Worm (Caenorhabditis elegans) whole organism, early embryonic: ENCODE results near the gene F07A11.5.

Experiments used
- B0310.2 ChIP-seq: sonication (generic microtip); optimal IDR thresholded peaks from 2 replicates; lab custom pipeline; 2016; ENCODE audit warnings: mild to moderate bottlenecking, missing genetic modification characterization, missing compliant biosample characterization
- F13C5.2 ChIP-seq: sonication (generic microtip); optimal IDR thresholded peaks from 2 replicates; lab custom pipeline; 2017; ENCODE audit warnings: mild to moderate bottlenecking, missing genetic modification characterization, inconsistent platforms, missing compliant biosample characterization
- aly-1 ChIP-seq: sonication (generic microtip); optimal IDR thresholded peaks from 2 replicates; lab custom pipeline; 2016; ENCODE audit warnings: missing genetic modification characterization, missing compliant biosample characterization
- ama-1 ChIP-seq: fragments of 150-350 bp; optimal IDR thresholded peaks from 2 replicates; lab custom pipeline; 2014
- ceh-13 ChIP-seq: fragments of 200-800 bp; sonication (Bioruptor generic); optimal IDR thresholded peaks from 2 replicates; lab custom pipeline; 2018; ENCODE audit warnings: mild to moderate bottlenecking, missing genetic modification characterization, missing compliant biosample characterization
- ceh-36 ChIP-seq: sonication (generic microtip); optimal IDR thresholded peaks from 2 replicates; lab custom pipeline; 2016; ENCODE audit warnings: missing genetic modification characterization, inconsistent platforms, missing compliant biosample characterization
- ets-7 ChIP-seq: sonication (generic microtip); optimal IDR thresholded peaks from 2 replicates; lab custom pipeline; 2016; ENCODE audit warnings: missing genotype, missing genetic modification characterization, missing compliant biosample characterization
- flt-1 ChIP-seq: fragments of 200-800 bp; sonication (Bioruptor generic); IDR thresholded peaks from 2 replicates; pipeline ENCODE4 v1.3.6; 2022; ENCODE audit warnings: missing genetic modification characterization, missing compliant biosample characterization
- hmbx-1 ChIP-seq: sonication (generic microtip); optimal IDR thresholded peaks from 2 replicates; lab custom pipeline; 2016; ENCODE audit warnings: mild to moderate bottlenecking, missing genetic modification characterization, missing compliant biosample characterization
- hmg-4 ChIP-seq: fragments of 200-800 bp; sonication (Bioruptor generic); optimal IDR thresholded peaks from 2 replicates; lab custom pipeline; 2018; ENCODE audit warnings: mild to moderate bottlenecking, missing genetic modification characterization, missing compliant biosample characterization
- hnd-1 ChIP-seq: sonication (generic microtip); optimal IDR thresholded peaks from 2 replicates; lab custom pipeline; 2016; ENCODE audit warnings: missing genetic modification characterization, missing compliant biosample characterization
- scrt-1 ChIP-seq: fragments of 200-800 bp; sonication (Bioruptor generic); IDR thresholded peaks from 2 replicates; pipeline ENCODE4 v1.3.6; 2022; ENCODE audit warnings: missing genetic modification characterization, missing compliant biosample characterization
- sea-1 ChIP-seq: fragments of 200-800 bp; sonication (Bioruptor generic); conservative IDR thresholded peaks from 2 replicates; pipeline ENCODE4 v1.3.6; 2022; ENCODE audit warnings: missing genetic modification characterization, missing compliant biosample characterization
- tbx-11 ChIP-seq: fragments of 200-800 bp; sonication (Bioruptor generic); IDR thresholded peaks from 2 replicates; pipeline ENCODE4 v1.3.6; 2022; ENCODE audit warnings: missing genetic modification characterization, missing compliant biosample characterization
- tbx-37 ChIP-seq: fragments of 200-800 bp; sonication (Bioruptor generic); conservative IDR thresholded peaks from 2 replicates; pipeline ENCODE4 v1.3.6; 2022; ENCODE audit warnings: missing genetic modification reagents, missing genetic modification characterization, missing compliant biosample characterization
- tra-4 ChIP-seq: sonication (generic microtip); optimal IDR thresholded peaks from 2 replicates; lab custom pipeline; 2017; ENCODE audit warnings: missing genetic modification characterization, missing compliant biosample characterization

The F07A11.5 gene

ce11 chrII:11657079-11657478 is 45.0 kb downstream of the F07A11.5 start, which contains the start of gene nep-1:
Gene nep-1, minus strand, starts transcription at chrII:11657179.
- TF ChIP-seq flt-1 (GFP tag; lab: Robert Waterston, UW), result no peak
- no peak for TF ChIP-seq hnd-1 (tag; lab: Kevin White, UChicago)
- TF ChIP-seq hmbx-1 (tag; lab: Kevin White, UChicago), result no peak
- no peak for TF ChIP-seq ceh-36
- TF ChIP-seq ama-1 (lab: Kevin White, UChicago), result no peak
- no peak for TF ChIP-seq scrt-1 (GFP tag; lab: Robert Waterston, UW)
- no peak for TF ChIP-seq B0310.2
- no peak for TF ChIP-seq ceh-13
- TF ChIP-seq sea-1, result no peak
- TF ChIP-seq ets-7, result no peak
- TF ChIP-seq tra-4 (tag; lab: Kevin White, UChicago), result no peak
- no peak for TF ChIP-seq F13C5.2 (tag; lab: Kevin White, UChicago)
- no peak for TF ChIP-seq tbx-37
- no peak for TF ChIP-seq aly-1 (tag; lab: Kevin White, UChicago)
- TF ChIP-seq hmg-4 (GFP tag; lab: Kevin White, UChicago), result no peak

- no peak for TF ChIP-seq tbx-11
- TF ChIP-seq sea-1, result no peak
- no peak for TF ChIP-seq tra-4 (tag; lab: Kevin White, UChicago)
- TF ChIP-seq hmbx-1 (tag; lab: Kevin White, UChicago), result no peak
Measured at ce11 chrII:11658854-11659253, 46.8 kb downstream of the F07A11.5 start.
